Fruit fly (Drosophila melanogaster): ENCODE data around the gene CG9784.

Gene CG9784

dm6 chrX:16598336-16598977 is 558 bp downstream of the CG9784 start (continued):
- TF ChIP-seq CG8290 (GFP tag; optimal IDR thresholded peaks at IDR 0.05) (no peak), CG8290 (tag; optimal IDR thresholded peaks at IDR 0.05) (peak in 1 of 2 experiments; percentile 47), jing (GFP tag; optimal IDR thresholded peaks at IDR 0.05) (no peak), yki (optimal IDR thresholded peaks at IDR 0.05) (no peak), CG30431 (GFP tag; optimal IDR thresholded peaks at IDR 0.05) (no peak), CG1602 (GFP tag; optimal IDR thresholded peaks at IDR 0.05) (no peak), Atf6 (GFP tag; IDR thresholded peaks at IDR 0.05) (no peak), her (GFP tag; optimal IDR thresholded peaks at IDR 0.05) (no peak), crc (GFP tag; optimal IDR thresholded peaks at IDR 0.05) (no peak), Atf-2 (GFP tag; optimal IDR thresholded peaks at IDR 0.05) (no peak), CkIIα-i1 (GFP tag; IDR thresholded peaks at IDR 0.05) (no peak), Max (GFP tag; optimal IDR thresholded peaks at IDR 0.05) (no peak), CG17802 (tag; optimal IDR thresholded peaks at IDR 0.05) (no peak), CG31441 (GFP tag; IDR thresholded peaks at IDR 0.05) (peak; percentile 36; the same call in 1 of the 2 replicates), CG2875 (GFP tag; optimal IDR thresholded peaks at IDR 0.05) (no peak), ash1 (GFP tag; optimal IDR thresholded peaks at IDR 0.05) (no peak), CG1233 (GFP tag; optimal IDR thresholded peaks at IDR 0.05) (no peak), Oli (tag; optimal IDR thresholded peaks at IDR 0.05) (no peak), CG34224 (GFP tag; IDR thresholded peaks at IDR 0.05; ENCODE audit: partially characterized antibody) (no peak), nerfin-1 (tag; optimal IDR thresholded peaks at IDR 0.05) (peak; percentile 13), pb (GFP tag; optimal IDR thresholded peaks at IDR 0.05) (no peak), E2f2 (GFP tag; IDR thresholded peaks at IDR 0.05) (peak; percentile 75), Dfd (GFP tag; optimal IDR thresholded peaks at IDR 0.05) (no peak), ranshi (GFP tag; IDR thresholded peaks at IDR 0.05) (no peak), wek (GFP tag; optimal IDR thresholded peaks at IDR 0.05) (peak; percentile 46), ap (GFP tag; IDR thresholded peaks at IDR 0.05) (no peak), esg (GFP tag; conservative IDR thresholded peaks at IDR 0.05) (no peak), btn (GFP tag; optimal IDR thresholded peaks at IDR 0.05) (no peak), sd (tag; optimal IDR thresholded peaks at IDR 0.05) (no peak), chinmo (GFP tag; IDR thresholded peaks at IDR 0.05; ENCODE audit: partially characterized antibody) (no peak), B-H1 (GFP tag; IDR thresholded peaks at IDR 0.05) (no peak), CG7987 (GFP tag; optimal IDR thresholded peaks at IDR 0.05) (peak; percentile 9), danr (GFP tag; IDR thresholded peaks at IDR 0.05) (no peak), onecut (GFP tag; IDR thresholded peaks at IDR 0.05) (no peak), pita (GFP tag; optimal IDR thresholded peaks at IDR 0.05) (no peak), trem (tag; optimal IDR thresholded peaks at IDR 0.05) (peak; percentile 27), sr (GFP tag; IDR thresholded peaks at IDR 0.05) (no peak), Bgb (GFP tag; IDR thresholded peaks at IDR 0.05; ENCODE audit: partially characterized antibody) (no peak), salm (tag; optimal IDR thresholded peaks at IDR 0.05) (no peak), CG10366 (GFP tag; IDR thresholded peaks at IDR 0.05) (no peak), pfk (GFP tag; optimal IDR thresholded peaks at IDR 0.05) (no peak), Vsx1 (GFP tag; optimal IDR thresholded peaks at IDR 0.05) (no peak), CG32772 (GFP tag; IDR thresholded peaks at IDR 0.05) (no peak), CG4360 (GFP tag; IDR thresholded peaks at IDR 0.05) (peak; percentile 99), Drgx (GFP tag; IDR thresholded peaks at IDR 0.05) (no peak), gfzf (GFP tag; optimal IDR thresholded peaks at IDR 0.05) (peak; percentile 56), CG7963 (GFP tag; IDR thresholded peaks at IDR 0.05; ENCODE audit: partially characterized antibody) (no peak), CG17612 (GFP tag; IDR thresholded peaks at IDR 0.05) (no peak), CG34422 (GFP tag; IDR thresholded peaks at IDR 0.05) (no peak), zfh1 (GFP tag; IDR thresholded peaks at IDR 0.05) (no peak), CG9932 (GFP tag; IDR thresholded peaks at IDR 0.05) (peak; percentile 29; the same call in 1 of the 2 replicates), gcm2 (GFP tag; optimal IDR thresholded peaks at IDR 0.05) (no peak)
